Fruit fly (Drosophila melanogaster) whole organism, larva: ENCODE data around the gene Gr98d.

Experiments used
- noc ChIP-seq: fragments of 200-800 bp; sonication (Bioruptor generic); optimal IDR thresholded peaks from 3 replicates; lab custom pipeline; 2019; ENCODE audit warnings: missing biosample characterization, mild to moderate bottlenecking, missing genetic modification characterization, moderate library complexity

Gr98d gene

dm6 chr3R:27545752-27546151 lies at the start of gene Gr98d:
Gr98d (plus strand) TSS chr3R:27546052.
- no peak for TF ChIP-seq noc

dm6 chr3R:27497616-27498015 lies 48.2 kb upstream of the Gr98d start:
- TF ChIP-seq noc = no peak

- no peak for TF ChIP-seq noc
Observed at dm6 chr3R:27501938-27502337, 43.9 kb upstream of the Gr98d start, which contains the start of gene CG43139. CG43139 (minus strand) TSS chr3R:27502025.

- no peak for TF ChIP-seq noc
Observed at dm6 chr3R:27502856-27503255, 43.0 kb upstream of the Gr98d start, which contains the start of gene CG5402. CG5402 (minus strand) TSS chr3R:27502956.

- TF ChIP-seq noc = no peak
Observed at dm6 chr3R:27517157-27517556, 28.7 kb upstream of the Gr98d start, which contains the start of gene CG13972. CG13972 (minus strand) TSS chr3R:27517257.

dm6 chr3R:27519879-27520278 lies 26.0 kb upstream of the Gr98d start:
- TF ChIP-seq noc = no peak

dm6 chr3R:27520415-27520916 lies 25.4 kb upstream of the Gr98d start, which contains the start of gene CG12885:
CG12885 (plus strand) TSS chr3R:27520866.
- no peak for TF ChIP-seq noc

dm6 chr3R:27533225-27533624 lies 12.6 kb upstream of the Gr98d start:
- TF ChIP-seq noc = no peak

- no peak for TF ChIP-seq noc
Observed at dm6 chr3R:27542197-27542596, 3.7 kb upstream of the Gr98d start, which contains the start of gene Gr98b. Gr98b (plus strand) TSS chr3R:27542497.

dm6 chr3R:27544143-27544542 lies 1.7 kb upstream of the Gr98d start, which contains the start of gene Gr98c:
Gr98c (plus strand) TSS chr3R:27544443.
- no peak for TF ChIP-seq noc

- TF ChIP-seq noc = no peak
Observed at dm6 chr3R:27547378-27547949, 1.6 kb downstream of the Gr98d start.

dm6 chr3R:27552710-27553109 lies 6.9 kb downstream of the Gr98d start:
- no peak for TF ChIP-seq noc

dm6 chr3R:27553379-27553778 lies 7.5 kb downstream of the Gr98d start:
- TF ChIP-seq noc = no peak

- TF ChIP-seq noc = no peak
Observed at dm6 chr3R:27553921-27554320, 8.1 kb downstream of the Gr98d start.

dm6 chr3R:27554964-27555363 lies 9.1 kb downstream of the Gr98d start:
- TF ChIP-seq noc = no peak

- TF ChIP-seq noc = no peak
Observed at dm6 chr3R:27555853-27556252, 10.0 kb downstream of the Gr98d start.

dm6 chr3R:27556466-27556865 lies 10.6 kb downstream of the Gr98d start:
- TF ChIP-seq noc = no peak

- peak; percentile 89 for TF ChIP-seq noc
Observed at dm6 chr3R:27556972-27557371, 11.1 kb downstream of the Gr98d start.
